Fruit fly (Drosophila melanogaster) Kc167 (cell line): ENCODE results near the gene Lcp65Ab1.
"Not testable (repeated sequence)": the region's sequence is repeated elsewhere in the genome, so short reads cannot be mapped to it uniquely, and the experiment has no call there.

Experiments
- Myc ChIP-seq: fragments of >200 bp; optimal IDR thresholded peaks from 2 replicates; lab custom pipeline; 2017; ENCODE audit warnings: missing external identifiers
- Sin3A ChIP-seq: fragments of >200 bp; optimal IDR thresholded peaks from 2 replicates; lab custom pipeline; 2018; ENCODE audit warnings: missing external identifiers
- h ChIP-seq: fragments of >200 bp; optimal IDR thresholded peaks from 3 replicates; lab custom pipeline; 2018; ENCODE audit warnings: missing external identifiers
- insv ChIP-seq: fragments of >200 bp; optimal IDR thresholded peaks from 3 replicates; lab custom pipeline; 2018; ENCODE audit warnings: missing external identifiers
- psq ChIP-seq: fragments of >200 bp; optimal IDR thresholded peaks from 2 replicates; lab custom pipeline; 2017; ENCODE audit warnings: missing external identifiers
- ttk ChIP-seq: sonication (Bioruptor generic); optimal IDR thresholded peaks from 2 replicates; lab custom pipeline; 2017; ENCODE audit warnings: missing external identifiers

Lcp65Ab1 gene

DNA sequence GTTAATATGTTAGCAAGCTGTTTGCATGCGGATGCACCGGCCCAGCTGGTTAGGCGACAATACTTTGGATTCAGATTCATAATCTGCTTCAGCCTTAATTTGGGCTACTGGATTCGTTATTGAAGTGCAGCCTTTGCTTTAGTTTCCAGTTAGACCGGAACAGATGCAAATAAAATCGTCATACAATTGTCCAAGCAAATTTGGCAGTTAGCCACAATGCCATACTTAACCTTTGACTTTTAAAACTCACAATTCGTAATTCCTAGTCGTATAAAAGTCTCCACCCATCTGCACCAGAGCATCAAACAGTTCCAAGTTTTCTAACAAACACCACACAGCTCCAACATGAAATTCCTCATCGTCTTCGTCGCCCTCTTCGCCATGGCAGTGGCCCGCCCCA is at the start of gene Lcp65Ab1:
TSS of gene Lcp65Ab1 (plus strand) at position 301 of the 400 bp plus-strand sequence.
- TF ChIP-seq Sin3A (lab: Kevin White, UChicago); insv (lab: Kevin White, UChicago); h: not testable (repeated sequence)

DNA sequence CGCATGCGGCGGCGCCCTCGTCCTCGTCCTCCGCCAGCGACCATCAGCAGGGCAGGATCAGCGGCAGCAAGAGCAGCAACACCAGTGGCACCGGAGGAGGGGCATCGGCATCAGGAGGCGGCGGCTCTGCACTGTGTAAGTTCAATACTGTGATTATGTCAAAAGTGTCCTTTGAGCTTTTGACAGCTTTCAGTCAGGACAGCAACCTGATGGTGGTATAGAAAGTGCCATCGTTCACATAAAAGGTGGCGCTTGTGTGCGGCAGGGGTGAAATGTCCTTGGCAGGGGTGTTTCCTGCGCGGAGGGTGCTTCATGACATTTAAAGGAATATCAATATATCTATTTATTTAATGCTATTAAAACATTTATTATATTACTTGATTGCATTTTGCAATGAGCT is 45.7 kb upstream of the Lcp65Ab1 start:
- no peak for TF ChIP-seq h
- no peak for TF ChIP-seq insv (lab: Kevin White, UChicago)
- TF ChIP-seq Myc (lab: Kevin White, UChicago), result no peak
- TF ChIP-seq psq (lab: Kevin White, UChicago), result no peak
- no peak for TF ChIP-seq Sin3A (lab: Kevin White, UChicago)
- no peak for TF ChIP-seq ttk

DNA sequence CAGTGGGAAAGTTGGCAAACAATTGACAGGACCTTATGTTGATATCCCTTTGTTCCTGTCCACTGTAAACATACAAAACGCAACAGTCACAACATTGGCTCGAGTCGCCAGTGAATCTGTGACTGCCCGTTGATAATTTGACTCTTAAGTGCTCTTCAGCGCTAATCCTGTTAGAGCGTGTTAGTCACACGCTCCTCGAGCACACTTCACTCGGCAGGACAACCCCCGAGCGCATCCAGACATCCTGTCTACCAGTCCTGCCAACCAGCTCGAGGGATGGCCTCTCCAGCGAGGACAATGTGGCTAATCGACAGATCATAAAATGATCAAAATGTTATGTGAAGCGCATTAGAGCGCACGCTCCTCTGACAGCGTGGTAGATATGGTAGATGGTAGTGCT is 44.8 kb upstream of the Lcp65Ab1 start:
- no peak for TF ChIP-seq Myc (lab: Kevin White, UChicago)
- TF ChIP-seq ttk, result no peak
- TF ChIP-seq insv (lab: Kevin White, UChicago), result no peak
- no peak for TF ChIP-seq psq (lab: Kevin White, UChicago)
- TF ChIP-seq Sin3A (lab: Kevin White, UChicago), result no peak
- no peak for TF ChIP-seq h

DNA sequence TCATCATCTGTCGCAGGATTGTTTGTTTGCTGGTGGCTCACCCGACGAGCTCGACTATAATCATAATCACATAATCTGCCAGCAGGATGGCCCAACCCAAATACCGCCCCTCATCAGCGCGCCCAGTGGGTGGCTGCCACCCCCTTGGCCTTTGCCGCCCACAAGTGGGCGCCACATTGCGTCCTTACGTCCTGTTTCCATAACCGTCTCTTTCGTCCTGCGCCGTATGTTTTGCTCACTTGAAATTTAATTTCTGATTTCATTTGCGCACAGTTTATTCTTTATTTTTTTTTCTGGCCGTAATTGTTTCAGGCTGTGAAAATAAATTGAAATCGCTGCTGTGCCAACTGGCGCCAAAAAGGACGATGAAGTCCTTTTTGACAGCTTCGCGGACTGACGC is 43.9 kb upstream of the Lcp65Ab1 start:
- no peak for TF ChIP-seq insv (lab: Kevin White, UChicago)
- no peak for TF ChIP-seq h
- TF ChIP-seq Sin3A (lab: Kevin White, UChicago), result no peak
- no peak for TF ChIP-seq ttk
- no peak for TF ChIP-seq Myc (lab: Kevin White, UChicago)
- TF ChIP-seq psq (lab: Kevin White, UChicago), result no peak

DNA sequence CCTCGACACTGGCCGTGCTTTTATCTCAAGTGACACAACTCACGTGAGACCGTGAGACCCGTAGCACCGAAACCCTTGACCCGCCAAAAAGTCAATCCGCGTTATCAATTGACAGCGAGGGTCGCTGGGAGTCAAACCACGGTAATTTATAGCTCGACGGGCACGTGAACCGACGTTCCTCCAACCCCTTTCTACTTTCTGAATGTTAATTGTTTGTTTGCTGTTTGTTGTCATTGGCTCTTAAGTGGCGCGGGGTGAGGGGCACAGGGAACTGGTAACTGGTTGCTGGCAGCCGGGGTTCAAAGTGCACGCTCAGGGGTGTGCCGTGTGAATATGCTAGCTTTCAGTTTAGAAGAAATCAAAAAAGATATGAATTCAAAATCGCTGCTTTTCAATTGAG is 42.6 kb upstream of the Lcp65Ab1 start:
- TF ChIP-seq insv (lab: Kevin White, UChicago), result no peak
- TF ChIP-seq h, result no peak
- no peak for TF ChIP-seq psq (lab: Kevin White, UChicago)
- no peak for TF ChIP-seq Myc (lab: Kevin White, UChicago)
- no peak for TF ChIP-seq ttk
- TF ChIP-seq Sin3A (lab: Kevin White, UChicago), result no peak

DNA sequence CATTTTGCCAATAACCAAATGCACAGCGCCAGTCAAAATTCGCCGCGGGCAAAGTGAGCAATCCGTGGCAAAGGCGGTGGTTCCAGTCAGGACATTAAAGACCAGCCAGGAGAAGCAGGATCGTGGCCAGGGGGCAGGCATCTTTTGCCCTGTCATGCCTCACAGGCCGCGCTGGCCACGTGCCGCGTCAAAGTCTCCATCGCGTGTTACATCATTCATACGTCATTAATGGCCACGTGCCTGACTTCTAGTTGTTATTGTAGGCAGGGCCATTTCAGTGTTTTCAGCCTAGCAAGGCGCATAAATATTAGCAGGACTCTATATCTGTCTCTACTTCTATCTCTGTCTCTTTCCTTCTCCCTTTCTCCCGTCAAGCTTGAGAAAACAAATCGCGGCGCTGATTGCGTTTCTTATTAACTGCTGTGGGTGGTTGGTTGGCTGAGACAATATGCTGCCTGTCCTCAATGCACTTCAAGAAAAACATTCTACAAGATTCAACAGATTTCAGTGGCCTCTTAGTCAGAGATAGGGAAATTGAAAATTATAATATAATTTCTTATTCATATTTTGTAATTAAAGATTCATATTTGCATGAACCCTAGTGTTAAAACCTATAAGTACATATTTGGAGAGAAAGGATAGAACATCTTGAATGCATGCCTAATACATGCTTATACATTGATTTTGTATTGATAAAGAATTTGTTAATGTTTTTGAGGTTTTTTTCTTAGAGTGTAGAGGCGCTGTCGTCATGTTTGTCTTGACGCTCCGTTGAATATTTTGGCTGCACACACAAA is 40.9 kb upstream of the Lcp65Ab1 start:
- TF ChIP-seq Sin3A (lab: Kevin White, UChicago), result no peak
- TF ChIP-seq ttk, result no peak
- no peak for TF ChIP-seq h
- no peak for TF ChIP-seq Myc (lab: Kevin White, UChicago)
- TF ChIP-seq psq (lab: Kevin White, UChicago), result no peak
- TF ChIP-seq insv (lab: Kevin White, UChicago), result no peak

DNA sequence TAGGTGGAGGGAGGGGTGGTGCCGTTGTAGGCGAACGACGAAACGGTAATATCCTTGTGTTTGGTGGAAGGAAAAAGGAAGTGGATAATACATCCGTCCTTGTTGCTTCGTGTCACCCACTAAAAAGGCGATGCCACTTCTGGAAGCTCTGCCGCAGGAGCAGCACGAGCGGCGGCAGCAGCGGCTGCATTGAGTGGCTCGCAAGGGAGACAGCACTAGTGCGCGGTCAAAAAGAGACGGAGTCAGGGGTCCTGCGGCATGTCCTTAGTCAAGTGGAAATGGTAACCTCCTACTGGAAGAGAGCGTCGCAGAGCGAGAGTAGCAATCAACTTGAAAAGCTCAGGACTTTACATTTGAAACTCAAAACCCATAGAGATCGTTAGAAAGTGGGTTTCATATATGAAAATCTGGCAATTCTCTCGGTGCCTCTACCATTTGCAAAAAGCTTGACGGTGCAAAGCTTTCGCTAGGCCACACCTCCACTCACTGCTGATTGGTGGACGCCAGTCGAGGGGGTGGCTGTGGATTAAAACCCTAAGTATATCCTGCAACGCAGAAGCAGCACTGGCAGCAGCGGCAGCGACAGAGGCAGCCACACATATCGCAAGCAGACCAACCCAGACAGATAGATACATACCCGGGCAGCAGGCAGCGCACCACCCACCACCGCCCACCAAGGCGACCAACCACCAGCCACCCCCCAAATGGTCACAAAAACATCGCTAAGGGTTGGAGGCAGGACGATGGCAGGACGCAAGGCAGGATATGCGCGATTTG is 38.5 kb upstream of the Lcp65Ab1 start:
- TF ChIP-seq ttk (no peak), psq (lab: Kevin White, UChicago) (no peak), Sin3A (lab: Kevin White, UChicago) (no peak)

DNA sequence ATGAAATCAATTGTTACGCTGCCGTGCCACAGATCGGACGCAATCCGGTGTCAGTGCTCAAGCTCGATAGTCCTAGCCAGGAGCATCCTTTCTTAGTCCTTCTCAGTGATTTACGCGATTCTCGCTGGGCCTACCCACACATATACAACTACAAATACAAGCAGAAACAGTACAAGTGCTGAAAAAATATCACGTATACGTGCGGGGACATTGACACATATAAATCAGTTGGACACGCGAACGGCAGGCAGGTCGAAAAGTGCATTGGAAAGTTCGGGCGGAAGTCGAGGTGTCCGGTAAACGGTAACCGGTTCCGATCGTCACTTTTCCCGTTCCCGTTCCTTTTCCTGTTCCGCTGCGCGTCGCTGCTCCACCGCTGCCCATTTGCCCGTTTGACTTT is 37.9 kb upstream of the Lcp65Ab1 start:
- TF ChIP-seq psq (lab: Kevin White, UChicago), result no peak

DNA sequence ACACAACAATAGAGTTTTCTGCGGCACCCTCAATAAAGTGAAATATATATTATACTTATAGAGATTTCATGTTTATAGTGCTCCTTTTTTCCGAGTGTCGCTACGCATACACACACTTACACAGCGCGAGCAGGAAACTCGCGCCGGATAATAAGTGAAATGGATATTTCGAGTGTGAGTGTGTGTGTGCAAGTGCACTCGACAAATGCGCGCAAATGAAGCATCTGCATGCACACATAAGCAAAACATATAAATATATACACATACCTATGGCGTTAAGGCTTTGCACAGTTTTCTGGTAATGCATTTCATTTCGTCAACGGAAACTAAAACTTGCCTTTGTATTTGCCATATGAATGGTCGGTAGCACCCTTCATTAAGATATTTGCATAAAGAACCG is 33.8 kb upstream of the Lcp65Ab1 start:
- no peak for TF ChIP-seq Sin3A (lab: Kevin White, UChicago)
- TF ChIP-seq insv (lab: Kevin White, UChicago), result no peak
- TF ChIP-seq h, result no peak
- TF ChIP-seq ttk, result no peak
- TF ChIP-seq psq (lab: Kevin White, UChicago), result no peak
- TF ChIP-seq Myc (lab: Kevin White, UChicago), result no peak

DNA sequence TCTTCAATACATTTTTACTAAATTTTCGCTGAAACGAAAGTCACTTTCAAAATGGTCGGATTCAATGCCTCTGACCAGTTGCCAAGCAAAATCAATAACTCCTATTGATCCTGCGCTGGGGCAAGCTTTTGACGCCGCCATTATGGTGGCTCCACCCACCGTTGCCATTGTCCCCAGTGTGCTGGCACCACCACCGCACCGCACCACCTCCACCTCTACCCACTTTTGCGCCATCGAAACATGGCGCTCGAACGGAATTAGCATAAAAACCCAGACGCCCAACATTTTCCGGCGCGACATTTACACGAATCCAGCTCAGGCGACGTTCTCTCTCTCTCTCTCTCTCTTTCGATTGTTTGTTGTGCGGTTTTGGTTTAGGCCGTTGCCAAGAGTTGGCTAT is 32.5 kb upstream of the Lcp65Ab1 start:
- TF ChIP-seq insv (lab: Kevin White, UChicago) (no peak), Myc (lab: Kevin White, UChicago) (no peak), Sin3A (lab: Kevin White, UChicago) (no peak), h (no peak)

DNA sequence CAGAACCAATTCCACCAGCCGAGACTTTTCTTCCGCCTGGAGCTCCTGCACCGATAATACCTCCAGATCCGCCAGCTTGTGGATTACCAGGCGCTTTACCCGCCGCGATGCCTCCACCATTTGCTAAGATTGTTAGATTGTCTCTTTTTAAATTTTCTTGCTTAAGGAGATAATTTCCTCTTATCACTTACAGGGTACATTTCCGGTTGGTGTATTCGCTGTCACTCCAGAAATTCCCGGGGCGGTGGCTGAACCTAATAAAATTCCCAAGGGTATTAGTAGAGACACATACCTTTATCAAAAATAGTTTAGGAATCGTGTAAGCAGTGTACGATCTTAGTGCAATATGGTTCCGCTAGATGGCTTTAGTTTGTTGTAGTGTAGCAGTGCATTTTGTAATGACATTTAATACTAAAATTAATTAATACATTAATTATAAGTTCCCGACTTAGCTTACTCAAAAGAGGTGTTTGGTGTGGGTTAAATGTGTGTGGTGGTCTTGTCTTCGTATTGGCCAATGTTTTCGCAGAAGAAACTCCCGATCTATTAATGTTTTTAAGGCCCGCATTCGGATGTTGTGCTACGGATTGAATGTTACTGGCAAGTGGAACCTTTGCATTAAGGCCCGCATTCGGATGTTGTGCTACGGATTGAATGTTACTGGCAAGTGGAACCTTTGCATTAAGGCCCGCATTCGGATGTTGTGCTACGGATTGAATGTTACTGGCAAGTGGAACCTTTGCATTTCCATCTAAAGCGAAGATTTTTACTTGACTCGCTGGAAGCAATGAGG is 24.5 kb upstream of the Lcp65Ab1 start:
- TF ChIP-seq h (no peak), psq (lab: Kevin White, UChicago) (no peak), insv (lab: Kevin White, UChicago) (no peak), ttk (no peak), Sin3A (lab: Kevin White, UChicago) (no peak), Myc (lab: Kevin White, UChicago) (no peak)

DNA sequence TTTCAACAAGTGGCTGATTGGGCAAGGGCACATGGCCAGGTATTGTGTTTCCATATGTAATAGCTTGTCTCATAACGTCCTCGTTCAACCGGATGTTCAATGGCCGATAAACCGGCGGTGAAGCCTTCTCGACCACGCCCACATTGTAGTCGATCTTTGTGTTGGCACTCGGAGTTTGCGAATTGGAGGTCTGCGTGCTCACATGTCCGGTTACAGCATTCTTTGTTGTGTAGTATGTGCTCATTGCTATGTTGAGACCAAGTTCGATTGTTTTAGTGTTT is 24.0 kb upstream of the Lcp65Ab1 start:
- no peak for TF ChIP-seq insv (lab: Kevin White, UChicago)
- TF ChIP-seq Sin3A (lab: Kevin White, UChicago), result no peak
- no peak for TF ChIP-seq psq (lab: Kevin White, UChicago)
- TF ChIP-seq ttk, result no peak
- TF ChIP-seq Myc (lab: Kevin White, UChicago), result no peak
- TF ChIP-seq h, result no peak
